Worm (Caenorhabditis elegans) whole organism, young adult: Measurements from ENCODE around the gene ZK666.2.
"Not testable (repeated sequence)": the region's sequence is repeated elsewhere in the genome, so short reads cannot be mapped to it uniquely, and the experiment has no call there.

Experiments used
- B0336.3 ChIP-seq: fragments of 200-800 bp; sonication (Bioruptor generic); IDR thresholded peaks from 2 replicates; pipeline ENCODE4 v1.3.6; 2022; ENCODE audit warnings: missing genetic modification characterization, missing compliant biosample characterization
- ceh-100 ChIP-seq: fragments of 200-800 bp; sonication (Bioruptor generic); IDR thresholded peaks from 2 replicates; pipeline ENCODE4 v1.3.6; 2022; ENCODE audit warnings: missing genetic modification reagents, missing genetic modification characterization, missing compliant biosample characterization
- die-1 ChIP-seq: sonication (generic microtip); optimal IDR thresholded peaks from 2 replicates; lab custom pipeline; 2016; ENCODE audit warnings: missing genotype, mild to moderate bottlenecking, missing genetic modification characterization, missing compliant biosample characterization
- dpl-1 ChIP-seq: fragments of 150-350 bp; optimal IDR thresholded peaks from 2 replicates; lab custom pipeline; 2014; ENCODE audit warnings: missing biosample characterization, missing genetic modification reagents, missing genetic modification characterization
- nfya-1 ChIP-seq: sonication (generic microtip); optimal IDR thresholded peaks from 2 replicates; lab custom pipeline; 2017; ENCODE audit warnings: antibody characterized with exemption, missing compliant biosample characterization, missing genetic modification characterization, borderline replicate concordance; ENCODE audit not compliant: insufficient read depth
- pha-4 ChIP-seq: fragments of 150-350 bp; sonication (generic microtip); optimal IDR thresholded peaks from 2 replicates; lab custom pipeline; 2014; ENCODE audit warnings: missing biosample characterization, missing genetic modification reagents, missing genetic modification characterization
- tbx-9 ChIP-seq: sonication (generic microtip); optimal IDR thresholded peaks from 2 replicates; lab custom pipeline; 2016; ENCODE audit warnings: borderline replicate concordance, missing genetic modification characterization, inconsistent platforms, missing compliant biosample characterization
- unc-130 ChIP-seq: sonication (generic microtip); optimal IDR thresholded peaks from 2 replicates; lab custom pipeline; 2016; ENCODE audit warnings: missing genetic modification reagents, missing genetic modification characterization, missing compliant biosample characterization

- TF ChIP-seq nfya-1 (tag; lab: Kevin White, UChicago); dpl-1 (GFP tag; lab: Kevin White, UChicago); die-1 (tag; lab: Kevin White, UChicago); unc-130 (GFP tag; lab: Kevin White, UChicago); pha-4 (tag; lab: Kevin White, UChicago); tbx-9 (tag; lab: Kevin White, UChicago); B0336.3 (GFP tag; lab: Robert Waterston, UW); ceh-100 (GFP tag; lab: Robert Waterston, UW): not testable (repeated sequence)
Observed at ce11 chrII:10442846-10443245, 28.8 kb downstream of the ZK666.2 start, which contains the start of gene ZK673.1.
